Fruit fly (Drosophila melanogaster) whole organism, prepupa: ENCODE data around the gene SdhD.

Source experiments
- CG10631 ChIP-seq: fragments of 200-800 bp; sonication (Bioruptor generic); optimal IDR thresholded peaks from 2 replicates; lab custom pipeline; 2016; ENCODE audit warnings: missing biosample characterization, missing genetic modification characterization
- CG10669 ChIP-seq: fragments of 200-800 bp; sonication (Bioruptor generic); optimal IDR thresholded peaks from 3 replicates; lab custom pipeline; 2018; ENCODE audit warnings: missing biosample characterization, mild to moderate bottlenecking, missing genetic modification characterization, moderate library complexity
- CG11294 ChIP-seq: fragments of 200-800 bp; sonication (Bioruptor generic); IDR thresholded peaks from 2 replicates; pipeline ENCODE4 v1.3.6; 2022; ENCODE audit warnings: missing biosample characterization, missing genetic modification characterization
- CG11762 ChIP-seq: fragments of 200-800 bp; sonication (Bioruptor generic); optimal IDR thresholded peaks from 3 replicates; lab custom pipeline; 2016; ENCODE audit warnings: missing biosample characterization, missing genetic modification characterization; ENCODE audit not compliant: insufficient read depth
- CG11902 ChIP-seq: fragments of 200-800 bp; sonication (Bioruptor generic); optimal IDR thresholded peaks from 3 replicates; lab custom pipeline; 2016; ENCODE audit warnings: missing biosample characterization, missing genetic modification characterization
- CG15336 ChIP-seq: fragments of 200-800 bp; sonication (Bioruptor generic); IDR thresholded peaks from 2 replicates; pipeline ENCODE4 v1.3.6; 2022; ENCODE audit warnings: missing biosample characterization, missing genetic modification characterization
- CG1621 ChIP-seq: fragments of 200-800 bp; sonication (Bioruptor generic); optimal IDR thresholded peaks from 3 replicates; lab custom pipeline; 2018; ENCODE audit warnings: missing biosample characterization, mild to moderate bottlenecking, missing genetic modification characterization
- CG16779 ChIP-seq: fragments of 200-800 bp; sonication (Bioruptor generic); optimal IDR thresholded peaks from 3 replicates; lab custom pipeline; 2017; ENCODE audit warnings: missing biosample characterization, mild to moderate bottlenecking, missing genetic modification characterization
- CG3032 ChIP-seq: fragments of 200-800 bp; optimal IDR thresholded peaks from 2 replicates; lab custom pipeline; 2019; ENCODE audit warnings: missing biosample characterization, mild to moderate bottlenecking, missing genetic modification characterization, moderate library complexity
- CG31627 ChIP-seq: fragments of 200-800 bp; sonication (Bioruptor generic); optimal IDR thresholded peaks from 3 replicates; lab custom pipeline; 2016; ENCODE audit warnings: missing biosample characterization, missing genetic modification characterization
- CG34406 ChIP-seq: fragments of 200-800 bp; sonication (Bioruptor generic); optimal IDR thresholded peaks from 3 replicates; lab custom pipeline; 2016; ENCODE audit warnings: missing biosample characterization, missing genetic modification characterization
- CG3919 ChIP-seq: fragments of 200-800 bp; sonication (Bioruptor generic); optimal IDR thresholded peaks from 3 replicates; lab custom pipeline; 2016; ENCODE audit warnings: missing biosample characterization, missing genetic modification characterization
- CG4318 ChIP-seq: fragments of 200-800 bp; sonication (Bioruptor generic); optimal IDR thresholded peaks from 3 replicates; lab custom pipeline; 2017; ENCODE audit warnings: missing biosample characterization, mild to moderate bottlenecking, missing genetic modification characterization
- CG6163 ChIP-seq: fragments of 200-800 bp; sonication (Bioruptor generic); IDR thresholded peaks from 3 replicates; pipeline ENCODE4 v1.3.6; 2022; ENCODE audit warnings: missing biosample characterization, missing genetic modification characterization
- CG6792 ChIP-seq: fragments of 200-800 bp; sonication (Bioruptor generic); optimal IDR thresholded peaks from 3 replicates; lab custom pipeline; 2016; ENCODE audit warnings: missing biosample characterization, missing genetic modification characterization
- CG6808 ChIP-seq: fragments of 200-800 bp; sonication (Bioruptor generic); optimal IDR thresholded peaks from 3 replicates; lab custom pipeline; 2017; ENCODE audit warnings: missing biosample characterization, missing genetic modification characterization, mild to moderate bottlenecking, moderate library complexity, missing genetic modification reagents
- CG6854 ChIP-seq: fragments of 200-800 bp; sonication (Bioruptor generic); optimal IDR thresholded peaks from 2 replicates; lab custom pipeline; 2017; ENCODE audit warnings: missing biosample characterization, mild to moderate bottlenecking, missing genetic modification characterization
- CG7368 ChIP-seq: fragments of 200-800 bp; sonication (Bioruptor generic); optimal IDR thresholded peaks from 3 replicates; lab custom pipeline; 2016; ENCODE audit warnings: missing biosample characterization, missing genetic modification characterization
- CG8119 ChIP-seq: fragments of 200-800 bp; sonication (Bioruptor generic); IDR thresholded peaks from 3 replicates; pipeline ENCODE4 v1.3.6; 2022; ENCODE audit warnings: missing biosample characterization, missing genetic modification characterization
- CG8319 ChIP-seq: fragments of 200-800 bp; sonication (Bioruptor generic); optimal IDR thresholded peaks from 3 replicates; lab custom pipeline; 2016; ENCODE audit warnings: missing biosample characterization, missing genetic modification characterization
- CG9139 ChIP-seq: fragments of 200-800 bp; sonication (Bioruptor generic); optimal IDR thresholded peaks from 3 replicates; lab custom pipeline; 2017; ENCODE audit warnings: missing biosample characterization, mild to moderate bottlenecking, missing genetic modification characterization
- Eip75B ChIP-seq: fragments of 200-800 bp; sonication (Bioruptor generic); optimal IDR thresholded peaks from 3 replicates; lab custom pipeline; 2016; ENCODE audit warnings: missing biosample characterization, missing genetic modification characterization
- Eip78C ChIP-seq: fragments of 200-800 bp; sonication (Bioruptor generic); peaks from one replicate; lab custom pipeline; 2016; ENCODE audit warnings: missing biosample characterization, missing genetic modification characterization
- Eip93F ChIP-seq: fragments of 200-800 bp; sonication (Bioruptor generic); optimal IDR thresholded peaks from 2 replicates; lab custom pipeline; 2016; ENCODE audit warnings: missing biosample characterization, mild to moderate bottlenecking, missing genetic modification characterization
- Ets21C ChIP-seq: fragments of 200-800 bp; sonication (Bioruptor generic); optimal IDR thresholded peaks from 3 replicates; lab custom pipeline; 2016; ENCODE audit warnings: missing biosample characterization, missing genetic modification characterization
- Gug ChIP-seq: fragments of 200-800 bp; sonication (Bioruptor generic); IDR thresholded peaks from 2 replicates; pipeline ENCODE4 v1.3.6; 2022; ENCODE audit warnings: missing biosample characterization, missing genetic modification characterization
- Hr38 ChIP-seq: sonication (Bioruptor generic); optimal IDR thresholded peaks from 2 replicates; lab custom pipeline; 2016; ENCODE audit warnings: missing biosample characterization, missing genetic modification characterization
- Hr4 ChIP-seq: fragments of 200-800 bp; sonication (Bioruptor generic); optimal IDR thresholded peaks from 3 replicates; lab custom pipeline; 2016; ENCODE audit warnings: missing biosample characterization, missing genetic modification characterization
- Met ChIP-seq: fragments of 200-800 bp; sonication (Bioruptor generic); optimal IDR thresholded peaks from 3 replicates; lab custom pipeline; 2016; ENCODE audit warnings: missing biosample characterization, missing genetic modification characterization
- OdsH ChIP-seq: fragments of 200-800 bp; sonication (Bioruptor generic); optimal IDR thresholded peaks from 3 replicates; lab custom pipeline; 2016; ENCODE audit warnings: missing biosample characterization, missing genetic modification characterization
- Smox ChIP-seq: fragments of 200-800 bp; sonication (Bioruptor generic); optimal IDR thresholded peaks from 3 replicates; lab custom pipeline; 2016; ENCODE audit warnings: missing biosample characterization, missing genetic modification characterization
- Sox102F ChIP-seq: fragments of 200-800 bp; sonication (Bioruptor generic); optimal IDR thresholded peaks from 2 replicates; lab custom pipeline; 2016; ENCODE audit warnings: missing biosample characterization, mild to moderate bottlenecking, missing genetic modification characterization
- Sox14 ChIP-seq: fragments of 200-800 bp; sonication (Bioruptor generic); optimal IDR thresholded peaks from 3 replicates; lab custom pipeline; 2016; ENCODE audit warnings: missing biosample characterization, missing genetic modification characterization
- Sox15 ChIP-seq: fragments of 200-800 bp; sonication (Bioruptor generic); optimal IDR thresholded peaks from 3 replicates; lab custom pipeline; 2016; ENCODE audit warnings: missing biosample characterization, missing genetic modification characterization
- achi ChIP-seq: fragments of 200-800 bp; sonication (Bioruptor generic); optimal IDR thresholded peaks from 3 replicates; lab custom pipeline; 2016; ENCODE audit warnings: missing biosample characterization, missing genetic modification characterization
- acj6 ChIP-seq: fragments of 200-800 bp; sonication (Bioruptor generic); optimal IDR thresholded peaks from 3 replicates; lab custom pipeline; 2016; ENCODE audit warnings: missing biosample characterization, missing genetic modification characterization
- cyc ChIP-seq: fragments of 200-800 bp; sonication (Bioruptor generic); optimal IDR thresholded peaks from 3 replicates; lab custom pipeline; 2016; ENCODE audit warnings: missing biosample characterization, missing genetic modification characterization
- dac ChIP-seq: fragments of 200-800 bp; sonication (Bioruptor generic); optimal IDR thresholded peaks from 2 replicates; lab custom pipeline; 2017; ENCODE audit warnings: missing biosample characterization, mild to moderate bottlenecking, missing genetic modification characterization
- dsx ChIP-seq: fragments of 200-800 bp; optimal IDR thresholded peaks from 3 replicates; lab custom pipeline; 2019; ENCODE audit warnings: missing biosample characterization, mild to moderate bottlenecking, missing genetic modification characterization, moderate library complexity; ENCODE audit not compliant: poor library complexity, severe bottlenecking
- eg ChIP-seq: fragments of 200-800 bp; sonication (Bioruptor generic); IDR thresholded peaks from 3 replicates; pipeline ENCODE4 v1.3.6; 2022; ENCODE audit warnings: missing biosample characterization, missing genetic modification characterization
- esn ChIP-seq: fragments of 200-800 bp; sonication (Bioruptor generic); optimal IDR thresholded peaks from 2 replicates; lab custom pipeline; 2016; ENCODE audit warnings: missing biosample characterization, mild to moderate bottlenecking, missing genetic modification characterization, moderate library complexity
- net ChIP-seq: fragments of 200-800 bp; sonication (Bioruptor generic); optimal IDR thresholded peaks from 3 replicates; lab custom pipeline; 2016; ENCODE audit warnings: missing biosample characterization, missing genetic modification characterization
- pdm3 ChIP-seq: fragments of 200-800 bp; sonication (Bioruptor generic); optimal IDR thresholded peaks from 3 replicates; lab custom pipeline; 2016; ENCODE audit warnings: missing biosample characterization, missing genetic modification characterization
- salr ChIP-seq, 2 experiments: fragments of 200-800 bp; sonication (Bioruptor generic); optimal IDR thresholded peaks; 3 replicates each; lab custom pipeline; 2016 to 2018; ENCODE audit warnings: missing biosample characterization in 2 of 2, missing genetic modification characterization in 2 of 2, mild to moderate bottlenecking in 1 of 2
- spab ChIP-seq: fragments of 200-800 bp; sonication (Bioruptor generic); optimal IDR thresholded peaks from 2 replicates; lab custom pipeline; 2017; ENCODE audit warnings: missing biosample characterization, mild to moderate bottlenecking, missing genetic modification characterization, missing genetic modification reagents
- svp ChIP-seq: fragments of 200-800 bp; sonication (Bioruptor generic); peaks from one replicate; lab custom pipeline; 2016; ENCODE audit warnings: missing biosample characterization, missing genetic modification characterization
- topi ChIP-seq: fragments of 200-800 bp; sonication (Bioruptor generic); optimal IDR thresholded peaks from 3 replicates; lab custom pipeline; 2016; ENCODE audit warnings: missing biosample characterization, missing genetic modification characterization
- vri ChIP-seq: fragments of 200-800 bp; sonication (Bioruptor generic); optimal IDR thresholded peaks from 3 replicates; lab custom pipeline; 2016; ENCODE audit warnings: missing biosample characterization, mild to moderate bottlenecking, missing genetic modification characterization

Gene SdhD

dm6 chr3R:23767417-23767853 is 7.0 kb upstream of the SdhD start, which contains the start of the genes CG10214 and CG10375 (continued):
- TF ChIP-seq Hr38 (GFP tag; lab: Kevin White, UChicago) (peak; percentile 8), CG31627 (GFP tag; lab: Kevin White, UChicago) (peak; percentile 79), salr (GFP tag; optimal IDR thresholded peaks at IDR 0.05; lab: Kevin White, UChicago) (peak; percentile 5 to 21), net (GFP tag; lab: Kevin White, UChicago) (peak; percentile 22), dac (peak; percentile 45), CG16779 (tag; lab: Kevin White, UChicago) (no peak), spab (no peak), OdsH (GFP tag; lab: Kevin White, UChicago) (peak; percentile 71), CG4318 (no peak), Ets21C (no peak), CG10669 (GFP tag; lab: Kevin White, UChicago) (peak; percentile 50), Eip75B (GFP tag; lab: Kevin White, UChicago) (peak; percentile 58), topi (peak; percentile 71), CG6854 (GFP tag; lab: Kevin White, UChicago) (peak; percentile 52), esn (peak; percentile 84), Hr4 (peak; percentile 69), pdm3 (GFP tag; lab: Kevin White, UChicago) (peak; percentile 72), achi (peak; percentile 61), CG10631 (peak; percentile 74), cyc (peak; percentile 72), vri (GFP tag; lab: Kevin White, UChicago) (peak; percentile 72), CG15336 (GFP tag; lab: Robert Waterston, UW) (peak; percentile 45; the same call in 1 of the 2 replicates), dsx (GFP tag; lab: Kevin White, UChicago) (peak; percentile 43), CG11902 (GFP tag; lab: Kevin White, UChicago) (peak; percentile 45), CG6163 (peak; percentile 74), CG3032 (tag; lab: Kevin White, UChicago) (peak; percentile 67), CG8319 (peak; percentile 46), Sox15 (peak; percentile 44), Smox (GFP tag; lab: Kevin White, UChicago) (peak; percentile 60), Gug (GFP tag; lab: Robert Waterston, UW) (peak; percentile 57; the same call in 1 of the 2 replicates), CG11294 (no peak)

- TF ChIP-seq svp (GFP tag; lab: Kevin White, UChicago): peak; percentile 98
- TF ChIP-seq salr (GFP tag; optimal IDR thresholded peaks at IDR 0.05; lab: Kevin White, UChicago): no peak
- no peak for TF ChIP-seq CG4318
- no peak for TF ChIP-seq CG7368 (GFP tag; lab: Kevin White, UChicago)
- peak; percentile 12; the same call in 1 of the 2 replicates for TF ChIP-seq Gug (GFP tag; lab: Robert Waterston, UW)
- peak; percentile 80 for TF ChIP-seq CG15336 (GFP tag; lab: Robert Waterston, UW)
- peak; percentile 2 for TF ChIP-seq OdsH (GFP tag; lab: Kevin White, UChicago)
- TF ChIP-seq CG10631: peak; percentile 28
- TF ChIP-seq CG3919 (GFP tag; lab: Kevin White, UChicago): peak; percentile 9
- TF ChIP-seq acj6 (GFP tag; lab: Kevin White, UChicago): no peak
- peak; percentile 22 for TF ChIP-seq Smox (GFP tag; lab: Kevin White, UChicago)
- no peak for TF ChIP-seq Sox102F (GFP tag; lab: Kevin White, UChicago)
- peak; percentile 44; the same call in 1 of the 3 replicates for TF ChIP-seq CG8119 (GFP tag; lab: Robert Waterston, UW)
- peak; percentile 1 for TF ChIP-seq achi
- TF ChIP-seq CG11762 (GFP tag; lab: Kevin White, UChicago): no peak
- no peak for TF ChIP-seq Sox15
- TF ChIP-seq CG9139 (GFP tag; lab: Kevin White, UChicago): peak; percentile 60
- TF ChIP-seq dsx (GFP tag; lab: Kevin White, UChicago): peak; percentile 43
- TF ChIP-seq Met (GFP tag; lab: Kevin White, UChicago): peak; percentile 20
- peak; percentile 44 for TF ChIP-seq CG6163
- TF ChIP-seq Eip78C (GFP tag; lab: Kevin White, UChicago): peak; percentile 87
- peak; percentile 32 for TF ChIP-seq CG6792 (GFP tag; lab: Kevin White, UChicago)
- TF ChIP-seq Eip93F (GFP tag; lab: Kevin White, UChicago): no peak
- peak; percentile 31 for TF ChIP-seq Hr4
- peak; percentile 29 for TF ChIP-seq Sox14 (GFP tag; lab: Kevin White, UChicago)
- TF ChIP-seq CG34406 (GFP tag; lab: Kevin White, UChicago): peak; percentile 33
- TF ChIP-seq CG6808 (GFP tag; lab: Kevin White, UChicago): peak; percentile 76
- TF ChIP-seq CG3032 (tag; lab: Kevin White, UChicago): peak; percentile 62
- peak; percentile 51; the same call in 2 of the 3 replicates for TF ChIP-seq eg (GFP tag; lab: Robert Waterston, UW)
- peak; percentile 29 for TF ChIP-seq CG1621 (tag; lab: Kevin White, UChicago)
Measured at dm6 chr3R:23763622-23764273, 3.3 kb upstream of the SdhD start, which contains the start of gene Lsd-1. Gene Lsd-1, plus strand, starts transcription at chr3R:23763857.
